Worm (Caenorhabditis elegans) whole organism, late embryonic: Measurements from ENCODE around the gene srbc-40.

Source experiments
- C38D4.7 ChIP-seq: fragments of 200-800 bp; sonication (Bioruptor generic); optimal IDR thresholded peaks from 2 replicates; lab custom pipeline; 2018; ENCODE audit warnings: mild to moderate bottlenecking, missing genetic modification characterization, moderate library complexity, missing compliant biosample characterization
- ama-1 ChIP-seq: fragments of 150-350 bp; optimal IDR thresholded peaks from 2 replicates; lab custom pipeline; 2014
- ceh-14 ChIP-seq: sonication (generic microtip); optimal IDR thresholded peaks from 2 replicates; lab custom pipeline; 2016; ENCODE audit warnings: missing genotype, missing genetic modification characterization, missing compliant biosample characterization
- che-1 ChIP-seq: sonication (generic microtip); optimal IDR thresholded peaks from 2 replicates; lab custom pipeline; 2016; ENCODE audit warnings: mild to moderate bottlenecking, missing genetic modification characterization, missing compliant biosample characterization
- dve-1 ChIP-seq: sonication (generic microtip); optimal IDR thresholded peaks from 2 replicates; lab custom pipeline; 2017; ENCODE audit warnings: antibody characterized with exemption, mild to moderate bottlenecking, missing genetic modification characterization, missing compliant biosample characterization
- elt-2 ChIP-seq: sonication (generic microtip); optimal IDR thresholded peaks from 2 replicates; lab custom pipeline; 2016; ENCODE audit warnings: missing genetic modification reagents, missing genetic modification characterization, missing compliant biosample characterization
- ets-4 ChIP-seq: sonication (generic microtip); optimal IDR thresholded peaks from 2 replicates; lab custom pipeline; 2016; ENCODE audit warnings: missing genetic modification characterization, missing compliant biosample characterization
- gmeb-2 ChIP-seq: sonication (generic microtip); optimal IDR thresholded peaks from 2 replicates; lab custom pipeline; 2016; ENCODE audit warnings: missing genetic modification characterization, inconsistent platforms, missing compliant biosample characterization
- hlh-8 ChIP-seq: sonication (generic microtip); optimal IDR thresholded peaks from 2 replicates; lab custom pipeline; 2016; ENCODE audit warnings: missing genotype, missing genetic modification characterization, missing compliant biosample characterization
- lin-11 ChIP-seq: fragments of 200-800 bp; sonication (Bioruptor generic); optimal IDR thresholded peaks from 2 replicates; lab custom pipeline; 2018; ENCODE audit warnings: mild to moderate bottlenecking, missing genetic modification characterization, missing compliant biosample characterization
- mec-3 ChIP-seq: sonication (generic microtip); optimal IDR thresholded peaks from 2 replicates; lab custom pipeline; 2016; ENCODE audit warnings: borderline replicate concordance, missing genetic modification characterization, missing compliant biosample characterization
- pha-4 ChIP-seq: fragments of 150-350 bp; optimal IDR thresholded peaks from 2 replicates; lab custom pipeline; 2018; ENCODE audit warnings: missing biosample characterization, missing genetic modification reagents, missing genetic modification characterization
- sdc-2 ChIP-seq: sonication (generic microtip); optimal IDR thresholded peaks from 2 replicates; lab custom pipeline; 2016; ENCODE audit warnings: missing genotype, missing genetic modification characterization, missing compliant biosample characterization
- ttx-3 ChIP-seq: sonication (generic microtip); optimal IDR thresholded peaks from 2 replicates; lab custom pipeline; 2016; ENCODE audit warnings: missing genetic modification reagents, missing genetic modification characterization, missing compliant biosample characterization

ce11 chrV:730216-730615 lies 10.6 kb upstream of the srbc-40 start:
- no peak for TF ChIP-seq gmeb-2 (tag; lab: Kevin White, UChicago)
- no peak for TF ChIP-seq mec-3 (tag; lab: Kevin White, UChicago)
- no peak for TF ChIP-seq C38D4.7 (GFP tag; lab: Kevin White, UChicago)
- TF ChIP-seq elt-2 (tag; lab: Kevin White, UChicago), result no peak
- no peak for TF ChIP-seq sdc-2 (tag; lab: Kevin White, UChicago)
- TF ChIP-seq ets-4 (tag; lab: Kevin White, UChicago), result no peak
- no peak for TF ChIP-seq lin-11
- TF ChIP-seq dve-1, result no peak
- TF ChIP-seq ttx-3 (tag; lab: Kevin White, UChicago), result no peak
- TF ChIP-seq ama-1 (lab: Kevin White, UChicago), result no peak
- no peak for TF ChIP-seq ceh-14 (tag; lab: Kevin White, UChicago)
- TF ChIP-seq pha-4, result no peak
- no peak for TF ChIP-seq che-1 (tag; lab: Kevin White, UChicago)
- no peak for TF ChIP-seq hlh-8 (tag; lab: Kevin White, UChicago)
